Worm (Caenorhabditis elegans): ENCODE results near the gene clec-135.

The clec-135 gene

ce11 chrII:4222983-4223382 is 35.6 kb downstream of the clec-135 start, which contains the start of gene C16A11.5:
TSS of gene C16A11.5 (plus strand) at chrII:4223305.
- TF ChIP-seq tab-1 (GFP tag; IDR thresholded peaks at IDR 0.05) (no peak), ref-1 (GFP tag; conservative IDR thresholded peaks at IDR 0.05) (no peak), flt-1 (GFP tag; IDR thresholded peaks at IDR 0.05) (no peak)

DNA sequence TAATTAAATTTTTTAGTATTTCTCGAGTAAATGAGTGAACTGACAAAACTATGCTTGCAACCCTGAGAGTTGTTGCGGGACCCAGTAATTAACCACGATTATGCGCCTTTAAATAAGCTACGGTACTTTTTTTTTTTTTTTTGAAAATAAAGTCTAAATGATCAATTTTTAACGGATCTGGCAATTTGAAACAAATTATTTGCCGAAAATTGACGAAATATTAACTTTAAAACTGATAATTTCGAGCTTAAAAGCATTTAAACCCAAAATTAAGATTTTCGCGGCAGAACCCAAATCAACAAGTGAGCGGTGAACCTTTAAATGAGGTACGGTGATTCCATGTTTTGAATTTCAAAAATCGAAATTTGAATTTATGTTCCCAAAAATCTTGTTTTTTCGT is 36.1 kb downstream of the clec-135 start:
- TF ChIP-seq ref-1 (GFP tag; conservative IDR thresholded peaks at IDR 0.05) (no peak), ztf-23 (GFP tag; IDR thresholded peaks at IDR 0.05) (no peak), flt-1 (GFP tag; IDR thresholded peaks at IDR 0.05) (no peak), T22C8.4 (GFP tag; IDR thresholded peaks at IDR 0.05) (no peak), tab-1 (GFP tag; IDR thresholded peaks at IDR 0.05) (no peak), med-1 (GFP tag; optimal IDR thresholded peaks at IDR 0.05; ENCODE audit: insufficient read depth) (no peak), ztf-29 (GFP tag; IDR thresholded peaks at IDR 0.05) (no peak)

ce11 chrII:4219062-4219461 is 39.5 kb downstream of the clec-135 start, which contains the start of gene F31D5.1:
TSS of gene F31D5.1 (plus strand) at chrII:4219362.
- TF ChIP-seq ztf-29 (GFP tag; IDR thresholded peaks at IDR 0.05) (no peak), cog-1 (tag; optimal IDR thresholded peaks at IDR 0.05) (no peak), tab-1 (GFP tag; IDR thresholded peaks at IDR 0.05) (no peak), med-1 (GFP tag; optimal IDR thresholded peaks at IDR 0.05; ENCODE audit: insufficient read depth) (no peak), T22C8.4 (GFP tag; IDR thresholded peaks at IDR 0.05) (no peak), flt-1 (GFP tag; IDR thresholded peaks at IDR 0.05) (no peak), ztf-23 (GFP tag; IDR thresholded peaks at IDR 0.05) (no peak)

DNA sequence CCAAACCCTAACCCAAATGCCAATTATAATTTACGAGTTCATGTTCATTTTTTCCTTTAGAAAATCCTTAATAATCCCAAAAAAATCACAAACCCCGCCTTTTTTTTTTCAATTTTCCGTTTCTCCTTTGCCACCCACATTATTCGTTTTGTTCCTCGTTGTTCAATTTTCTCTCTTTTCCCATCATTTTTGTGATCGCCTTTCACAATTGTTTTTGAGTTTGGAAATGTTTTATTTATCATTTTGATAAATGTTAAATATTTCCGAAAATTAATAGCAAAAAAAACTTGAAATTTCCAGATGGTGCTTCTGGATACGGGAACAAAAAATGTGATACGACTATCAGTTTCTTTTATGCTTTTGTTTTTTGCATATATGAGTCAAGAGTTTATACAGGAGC is 43.3 kb downstream of the clec-135 start, which contains the start of gene F31D5.2:
Gene F31D5.2, plus strand, starts transcription at position 301 of the 400 bp plus-strand sequence.
- TF ChIP-seq ref-1 (GFP tag; conservative IDR thresholded peaks at IDR 0.05) (no peak), med-1 (GFP tag; optimal IDR thresholded peaks at IDR 0.05; ENCODE audit: insufficient read depth) (no peak), T22C8.4 (GFP tag; IDR thresholded peaks at IDR 0.05) (no peak), ztf-29 (GFP tag; IDR thresholded peaks at IDR 0.05) (no peak), ztf-23 (GFP tag; IDR thresholded peaks at IDR 0.05) (no peak), tab-1 (GFP tag; IDR thresholded peaks at IDR 0.05) (no peak), cog-1 (tag; optimal IDR thresholded peaks at IDR 0.05) (no peak), klf-2 (GFP tag; conservative IDR thresholded peaks at IDR 0.05) (no peak), flt-1 (GFP tag; IDR thresholded peaks at IDR 0.05) (no peak)

- TF ChIP-seq T22C8.4 (GFP tag; IDR thresholded peaks at IDR 0.05) (no peak), cog-1 (tag; optimal IDR thresholded peaks at IDR 0.05) (no peak), ztf-23 (GFP tag; IDR thresholded peaks at IDR 0.05) (no peak)
These were observed 47.5 kb downstream of the clec-135 start, which contains the start of gene F31D5.7 for ce11 chrII:4211113-4211512. TSS of gene F31D5.7 (plus strand) at chrII:4211413.

- TF ChIP-seq flt-1 (GFP tag; IDR thresholded peaks at IDR 0.05) (no peak), T22C8.4 (GFP tag; IDR thresholded peaks at IDR 0.05) (no peak), klf-2 (GFP tag; conservative IDR thresholded peaks at IDR 0.05) (no peak), med-1 (GFP tag; optimal IDR thresholded peaks at IDR 0.05; ENCODE audit: insufficient read depth) (no peak), ztf-23 (GFP tag; IDR thresholded peaks at IDR 0.05) (no peak), ztf-29 (GFP tag; IDR thresholded peaks at IDR 0.05) (no peak), ref-1 (GFP tag; conservative IDR thresholded peaks at IDR 0.05) (no peak), tab-1 (GFP tag; IDR thresholded peaks at IDR 0.05) (no peak)
These were observed 49.4 kb downstream of the clec-135 start, which contains the start of gene F31D5.6 for ce11 chrII:4209071-4209747. TSS of gene F31D5.6 (plus strand) at chrII:4209697.

All from whole organism, midembryonic.